Worm (Caenorhabditis elegans) whole organism, L1 larva: ENCODE results near the gene sphk-1.

Source experiments
- C34B4.2 ChIP-seq: sonication (generic microtip); optimal IDR thresholded peaks from 2 replicates; lab custom pipeline; 2017; ENCODE audit warnings: mild to moderate bottlenecking, missing genetic modification characterization, missing compliant biosample characterization
- Y116A8C.19 ChIP-seq: sonication (generic microtip); optimal IDR thresholded peaks from 2 replicates; lab custom pipeline; 2016; ENCODE audit warnings: missing compliant biosample characterization, missing genetic modification characterization, borderline replicate concordance
- alr-1 ChIP-seq: fragments of 200-800 bp; sonication (Bioruptor generic); optimal IDR thresholded peaks from 2 replicates; lab custom pipeline; 2018; ENCODE audit warnings: borderline replicate concordance, mild to moderate bottlenecking, missing genetic modification characterization, missing compliant biosample characterization
- ama-1 ChIP-seq: fragments of 150-350 bp; optimal IDR thresholded peaks from 2 replicates; lab custom pipeline; 2014
- ceh-82 ChIP-seq, 3 experiments: fragments of 150-350 bp in 1 of 3; sonication (generic microtip) in 2 of 3; optimal IDR thresholded peaks; 2 replicates each; lab custom pipeline; 2014 to 2017; ENCODE audit warnings: missing biosample characterization in 3 of 3, missing genetic modification characterization in 3 of 3
- ces-1 ChIP-seq: fragments of 150-350 bp; optimal IDR thresholded peaks from 2 replicates; lab custom pipeline; 2014; ENCODE audit warnings: missing biosample characterization, missing genetic modification reagents, missing genetic modification characterization
- dpl-1 ChIP-seq, 3 experiments: fragments of 150-350 bp in 2 of 3; sonication (generic microtip) in 1 of 3; optimal IDR thresholded peaks; 2 replicates each; lab custom pipeline; 2014 to 2017; ENCODE audit warnings: missing biosample characterization in 3 of 3, missing genetic modification characterization in 3 of 3, missing genetic modification reagents in 3 of 3
- dsc-1 ChIP-seq: sonication (generic microtip); optimal IDR thresholded peaks from 2 replicates; lab custom pipeline; 2016; ENCODE audit warnings: mild to moderate bottlenecking, missing genetic modification characterization, missing compliant biosample characterization
- efl-1 ChIP-seq, 4 experiments: fragments of 150-350 bp; optimal IDR thresholded peaks in 3 of 4; peaks in 1 of 4; 1 replicate in 1 of 4; 2 replicates in 3 of 4; lab custom pipeline; 2014; ENCODE audit warnings: missing biosample characterization in 2 of 4, missing genetic modification characterization in 2 of 4, missing genetic modification reagents in 2 of 4
- elt-2 ChIP-seq: sonication (generic microtip); optimal IDR thresholded peaks from 2 replicates; lab custom pipeline; 2016; ENCODE audit warnings: missing genetic modification characterization, mild to moderate bottlenecking, inconsistent platforms, missing compliant biosample characterization, missing genetic modification reagents
- elt-3 ChIP-seq, 6 experiments: fragments of 150-350 bp in 1 of 6; sonication (generic microtip); optimal IDR thresholded peaks; 2 replicates each; lab custom pipeline; 2017 to 2018; ENCODE audit warnings: missing biosample characterization in 6 of 6, missing genetic modification characterization in 6 of 6, inconsistent platforms in 1 of 6
- ets-5 ChIP-seq: fragments of 200-800 bp; sonication (Bioruptor generic); IDR thresholded peaks from 2 replicates; pipeline ENCODE4 v1.3.6; 2022; ENCODE audit warnings: missing genetic modification characterization, missing compliant biosample characterization
- fkh-4 ChIP-seq: sonication (generic microtip); optimal IDR thresholded peaks from 2 replicates; lab custom pipeline; 2016; ENCODE audit warnings: missing compliant biosample characterization, missing genetic modification characterization, borderline replicate concordance
- fos-1 ChIP-seq: fragments of 150-350 bp; optimal IDR thresholded peaks from 2 replicates; lab custom pipeline; 2014; ENCODE audit warnings: missing biosample characterization, missing genetic modification characterization
- hlh-17 ChIP-seq: fragments of 200-800 bp; sonication (Bioruptor generic); optimal IDR thresholded peaks from 2 replicates; lab custom pipeline; 2018; ENCODE audit warnings: missing genetic modification characterization, mild to moderate bottlenecking, missing compliant biosample characterization, moderate library complexity, borderline replicate concordance
- hlh-4 ChIP-seq: sonication (generic microtip); optimal IDR thresholded peaks from 2 replicates; lab custom pipeline; 2016; ENCODE audit warnings: mild to moderate bottlenecking, missing genetic modification characterization, missing compliant biosample characterization
- irx-1 ChIP-seq: sonication (generic microtip); optimal IDR thresholded peaks from 2 replicates; lab custom pipeline; 2016; ENCODE audit warnings: missing genetic modification characterization, missing compliant biosample characterization
- isw-1 ChIP-seq: fragments of 200-800 bp; sonication (Bioruptor generic); IDR thresholded peaks from 2 replicates; pipeline ENCODE4 v1.3.6; 2022; ENCODE audit warnings: missing genetic modification characterization, missing compliant biosample characterization
- lin-13 ChIP-seq: fragments of 150-350 bp; optimal IDR thresholded peaks from 2 replicates; lab custom pipeline; 2014; ENCODE audit warnings: missing biosample characterization, missing genetic modification reagents, missing genetic modification characterization
- lin-14 ChIP-seq: fragments of 200-800 bp; sonication (Bioruptor generic); optimal IDR thresholded peaks from 2 replicates; lab custom pipeline; 2018; ENCODE audit warnings: mild to moderate bottlenecking, missing genetic modification characterization, moderate library complexity, missing compliant biosample characterization
- lin-15B ChIP-seq: fragments of 150-350 bp; sonication (generic microtip); optimal IDR thresholded peaks from 3 replicates; lab custom pipeline; 2014; ENCODE audit warnings: missing biosample characterization, missing genetic modification characterization
- lir-3 ChIP-seq: sonication (generic microtip); optimal IDR thresholded peaks from 2 replicates; lab custom pipeline; 2016; ENCODE audit warnings: mild to moderate bottlenecking, missing genetic modification characterization, moderate library complexity, missing compliant biosample characterization; ENCODE audit not compliant: poor library complexity
- lsy-2 ChIP-seq, 2 experiments: fragments of 150-350 bp; optimal IDR thresholded peaks; 2 replicates each; lab custom pipeline; 2014; ENCODE audit warnings: missing biosample characterization in 2 of 2, missing genetic modification characterization in 2 of 2
- mef-2 ChIP-seq: fragments of 150-350 bp; optimal IDR thresholded peaks from 2 replicates; lab custom pipeline; 2014; ENCODE audit warnings: missing biosample characterization, missing genetic modification characterization
- mep-1 ChIP-seq: fragments of 150-350 bp; optimal IDR thresholded peaks from 2 replicates; lab custom pipeline; 2014; ENCODE audit warnings: missing biosample characterization, missing genetic modification characterization
- nhr-12 ChIP-seq: sonication (generic microtip); optimal IDR thresholded peaks from 2 replicates; lab custom pipeline; 2017; ENCODE audit warnings: missing biosample characterization, missing genetic modification characterization
- nhr-19 ChIP-seq: fragments of 200-800 bp; sonication (Bioruptor generic); conservative IDR thresholded peaks from 2 replicates; pipeline ENCODE4 v1.3.6; 2022; ENCODE audit warnings: missing genetic modification characterization, missing compliant biosample characterization
- nhr-47 ChIP-seq: sonication (generic microtip); optimal IDR thresholded peaks from 2 replicates; lab custom pipeline; 2016; ENCODE audit warnings: mild to moderate bottlenecking, missing genetic modification characterization, moderate library complexity, missing compliant biosample characterization
- nhr-76 ChIP-seq: sonication (generic microtip); optimal IDR thresholded peaks from 2 replicates; lab custom pipeline; 2017; ENCODE audit warnings: missing biosample characterization, missing genetic modification characterization
- nhr-90 ChIP-seq: sonication (generic microtip); optimal IDR thresholded peaks from 2 replicates; lab custom pipeline; 2016; ENCODE audit warnings: mild to moderate bottlenecking, missing genetic modification characterization, missing compliant biosample characterization; ENCODE audit not compliant: poor library complexity
- pag-3 ChIP-seq: sonication (generic microtip); optimal IDR thresholded peaks from 2 replicates; lab custom pipeline; 2017; ENCODE audit warnings: missing genetic modification characterization, mild to moderate bottlenecking, missing compliant biosample characterization, antibody characterized with exemption, borderline replicate concordance; ENCODE audit not compliant: insufficient read depth
- pax-3 ChIP-seq: fragments of 200-800 bp; sonication (Bioruptor generic); optimal IDR thresholded peaks from 2 replicates; lab custom pipeline; 2018; ENCODE audit warnings: mild to moderate bottlenecking, missing genetic modification characterization, moderate library complexity, missing compliant biosample characterization
- pqm-1 ChIP-seq: sonication (generic microtip); optimal IDR thresholded peaks from 3 replicates; lab custom pipeline; 2017; ENCODE audit warnings: missing biosample characterization, missing genetic modification characterization
- rnt-1 ChIP-seq: sonication (generic microtip); optimal IDR thresholded peaks from 2 replicates; lab custom pipeline; 2016; ENCODE audit warnings: mild to moderate bottlenecking, missing genetic modification characterization, moderate library complexity, missing compliant biosample characterization
- skn-1 ChIP-seq: fragments of 150-350 bp; optimal IDR thresholded peaks from 2 replicates; lab custom pipeline; 2014; ENCODE audit warnings: missing biosample characterization, missing genetic modification characterization
- snpc-4 ChIP-seq: fragments of 150-350 bp; optimal IDR thresholded peaks from 2 replicates; lab custom pipeline; 2014; ENCODE audit warnings: missing biosample characterization, missing genetic modification characterization
- sptf-1 ChIP-seq: fragments of 150-350 bp; optimal IDR thresholded peaks from 2 replicates; lab custom pipeline; 2014; ENCODE audit warnings: missing biosample characterization, missing genetic modification characterization
- sup-37 ChIP-seq: fragments of 200-800 bp; sonication (Bioruptor generic); optimal IDR thresholded peaks from 2 replicates; lab custom pipeline; 2018; ENCODE audit warnings: mild to moderate bottlenecking, missing genetic modification characterization, missing compliant biosample characterization
- swsn-7 ChIP-seq: sonication (generic microtip); optimal IDR thresholded peaks from 2 replicates; lab custom pipeline; 2016; ENCODE audit warnings: missing genetic modification characterization, missing compliant biosample characterization
- tlp-1 ChIP-seq: fragments of 150-350 bp; optimal IDR thresholded peaks from 2 replicates; lab custom pipeline; 2014; ENCODE audit warnings: missing biosample characterization, missing genetic modification characterization
- unc-130 ChIP-seq: fragments of 150-350 bp; optimal IDR thresholded peaks from 2 replicates; lab custom pipeline; 2017; ENCODE audit warnings: missing biosample characterization, missing genetic modification characterization, inconsistent platforms
- unc-30 ChIP-seq: sonication (generic microtip); optimal IDR thresholded peaks from 2 replicates; lab custom pipeline; 2017; ENCODE audit warnings: missing biosample characterization, missing genetic modification characterization
- unc-62 ChIP-seq: fragments of 150-350 bp; optimal IDR thresholded peaks from 2 replicates; lab custom pipeline; 2014; ENCODE audit warnings: missing biosample characterization, missing genetic modification reagents, missing genetic modification characterization
- vab-15 ChIP-seq: sonication (generic microtip); optimal IDR thresholded peaks from 2 replicates; lab custom pipeline; 2017; ENCODE audit warnings: missing genotype, mild to moderate bottlenecking, missing genetic modification characterization, missing compliant biosample characterization
- xbp-1 ChIP-seq: sonication (generic microtip); optimal IDR thresholded peaks from 2 replicates; lab custom pipeline; 2016; ENCODE audit warnings: missing genetic modification characterization, missing compliant biosample characterization
- zag-1 ChIP-seq: fragments of 150-350 bp; optimal IDR thresholded peaks from 2 replicates; lab custom pipeline; 2014; ENCODE audit warnings: missing biosample characterization, missing genetic modification characterization
- ztf-11 ChIP-seq, 2 experiments: sonication (generic microtip); optimal IDR thresholded peaks; 2 replicates each; lab custom pipeline; 2016 to 2017; ENCODE audit warnings: missing genetic modification characterization in 2 of 2, missing biosample characterization in 1 of 2, missing compliant biosample characterization in 1 of 2
- ztf-4 ChIP-seq: fragments of 150-350 bp; optimal IDR thresholded peaks from 2 replicates; lab custom pipeline; 2014; ENCODE audit warnings: missing biosample characterization, missing genetic modification characterization

Gene sphk-1

ce11 chrII:8741277-8741676, 39.8 kb upstream of the sphk-1 start (continued):
- peak in 1 of 2 experiments; percentile 11 for TF ChIP-seq efl-1 (optimal IDR thresholded peaks at IDR 0.05; lab: Kevin White, UChicago)
- peak in 1 of 2 experiments; percentile 74 for TF ChIP-seq efl-1 (GFP tag; optimal IDR thresholded peaks at IDR 0.05 in 1 of 2; lab: Kevin White, UChicago)
- no peak for TF ChIP-seq nhr-12 (tag; lab: Kevin White, UChicago)
- no peak for TF ChIP-seq vab-15 (tag; lab: Kevin White, UChicago)
- TF ChIP-seq elt-3 (tag; optimal IDR thresholded peaks at IDR 0.05; lab: Kevin White, UChicago) = no peak
- peak; percentile 7 for TF ChIP-seq irx-1
- peak; percentile 8 for TF ChIP-seq ztf-4 (tag; lab: Kevin White, UChicago)
- TF ChIP-seq lir-3 (tag; lab: Kevin White, UChicago) = peak; percentile 48
- peak in 2 of 3 experiments; percentile 8 to 16 for TF ChIP-seq dpl-1 (GFP tag; optimal IDR thresholded peaks at IDR 0.05; lab: Kevin White, UChicago)
- no peak for TF ChIP-seq ces-1 (GFP tag; lab: Kevin White, UChicago)
- TF ChIP-seq hlh-4 = no peak
- TF ChIP-seq ama-1 (lab: Kevin White, UChicago) = no peak
- TF ChIP-seq elt-2 (tag; lab: Kevin White, UChicago) = peak; percentile 3
- TF ChIP-seq hlh-17 (GFP tag; lab: Kevin White, UChicago) = no peak
- TF ChIP-seq Y116A8C.19 (tag; lab: Kevin White, UChicago) = no peak
- TF ChIP-seq isw-1 (GFP tag; lab: Robert Waterston, UW) = no peak
- TF ChIP-seq xbp-1 (tag; lab: Kevin White, UChicago) = peak; percentile 2
- TF ChIP-seq sptf-1 (tag; lab: Kevin White, UChicago) = no peak
- peak; percentile 72 for TF ChIP-seq nhr-19
- no peak for TF ChIP-seq pag-3 (tag; lab: Kevin White, UChicago)
- no peak for TF ChIP-seq pqm-1 (tag; lab: Kevin White, UChicago)
- no peak for TF ChIP-seq mef-2 (tag; lab: Kevin White, UChicago)
- no peak for TF ChIP-seq pax-3 (tag; lab: Kevin White, UChicago)
- TF ChIP-seq swsn-7 (tag; lab: Kevin White, UChicago) = peak; percentile 24
- peak; percentile 25 to 53 for TF ChIP-seq lsy-2 (tag; optimal IDR thresholded peaks at IDR 0.05; lab: Kevin White, UChicago)
- no peak for TF ChIP-seq ets-5 (GFP tag; lab: Robert Waterston, UW)
- peak; percentile 18 for TF ChIP-seq mep-1 (tag; lab: Kevin White, UChicago)
- TF ChIP-seq tlp-1 = no peak
- no peak for TF ChIP-seq ztf-11 (tag; optimal IDR thresholded peaks at IDR 0.05; lab: Kevin White, UChicago)
- TF ChIP-seq unc-62 (GFP tag; lab: Kevin White, UChicago) = no peak

ce11 chrII:8740326-8740949, 39.0 kb upstream of the sphk-1 start:
- TF ChIP-seq alr-1 (tag; lab: Kevin White, UChicago) (no peak), ama-1 (lab: Kevin White, UChicago) (no peak), fkh-4 (tag; lab: Kevin White, UChicago) (no peak), nhr-90 (peak; percentile 74), pqm-1 (tag; lab: Kevin White, UChicago) (peak; percentile 63), dsc-1 (no peak), nhr-76 (tag; lab: Kevin White, UChicago) (no peak), lin-13 (GFP tag; lab: Kevin White, UChicago) (no peak), rnt-1 (tag; lab: Kevin White, UChicago) (no peak), Y116A8C.19 (tag; lab: Kevin White, UChicago) (no peak), unc-62 (GFP tag; lab: Kevin White, UChicago) (no peak), xbp-1 (tag; lab: Kevin White, UChicago) (no peak), sptf-1 (tag; lab: Kevin White, UChicago) (no peak), lin-14 (GFP tag; lab: Kevin White, UChicago) (peak; percentile 80), nhr-47 (tag; lab: Kevin White, UChicago) (peak; percentile 45), fos-1 (tag; lab: Kevin White, UChicago) (peak; percentile 41), ceh-82 (tag; optimal IDR thresholded peaks at IDR 0.05; lab: Kevin White, UChicago) (no peak), C34B4.2 (no peak), snpc-4 (tag; lab: Kevin White, UChicago) (no peak), lir-3 (tag; lab: Kevin White, UChicago) (no peak), unc-30 (tag; lab: Kevin White, UChicago) (no peak), sup-37 (no peak), lsy-2 (tag; optimal IDR thresholded peaks at IDR 0.05; lab: Kevin White, UChicago) (peak; percentile 5), elt-2 (tag; lab: Kevin White, UChicago) (peak; percentile 93), skn-1 (tag; lab: Kevin White, UChicago) (no peak), zag-1 (tag; lab: Kevin White, UChicago) (no peak), dpl-1 (GFP tag; optimal IDR thresholded peaks at IDR 0.05; lab: Kevin White, UChicago) (no peak), unc-130 (tag; lab: Kevin White, UChicago) (peak; percentile 23), lin-15B (tag; lab: Kevin White, UChicago) (no peak), pax-3 (tag; lab: Kevin White, UChicago) (no peak)
